Fruit fly (Drosophila melanogaster) whole organism, larva: ENCODE measurements around the gene MnM.
A peak's percentile ranks its signal among the peaks of the same experiment; 100 is the strongest.

Source experiments
- noc ChIP-seq: fragments of 200-800 bp; sonication (Bioruptor generic); optimal IDR thresholded peaks from 3 replicates; lab custom pipeline; 2019; ENCODE audit warnings: missing biosample characterization, mild to moderate bottlenecking, missing genetic modification characterization, moderate library complexity

MnM gene

DNA sequence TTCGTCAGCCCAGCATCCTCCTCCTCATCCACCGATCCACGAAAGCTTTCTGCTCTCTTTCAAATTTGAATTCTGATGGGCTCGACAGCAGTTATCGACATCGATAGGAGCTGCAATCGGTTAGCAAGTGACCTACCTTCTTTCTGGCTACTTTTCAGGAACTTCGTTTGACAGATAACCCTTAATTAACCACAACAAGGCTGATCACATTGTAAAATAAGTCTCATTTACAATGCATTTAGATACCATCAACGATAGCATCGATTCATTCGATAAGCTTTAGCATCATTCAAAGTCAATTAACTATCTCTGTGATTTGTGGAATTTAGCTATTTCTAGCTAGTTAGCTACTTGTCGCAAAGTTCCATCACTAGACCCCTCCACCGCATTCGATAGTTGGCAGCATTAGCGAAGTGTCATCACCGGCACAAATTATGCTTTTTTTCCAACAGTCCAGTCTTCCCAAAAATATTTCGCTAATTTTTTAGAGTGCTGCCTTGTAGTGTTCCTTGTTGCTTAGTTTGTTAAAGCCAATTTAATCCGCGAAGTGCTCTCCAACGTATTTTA, at the start of gene MnM, which contains the start of gene Girdin:
Gene MnM (minus strand): TSS at position 51 of the 567 bp plus-strand sequence.
Gene Girdin (plus strand): TSS at position 401 of the 567 bp plus-strand sequence.
- no peak for TF ChIP-seq noc (tag; lab: Kevin White, UChicago)

DNA sequence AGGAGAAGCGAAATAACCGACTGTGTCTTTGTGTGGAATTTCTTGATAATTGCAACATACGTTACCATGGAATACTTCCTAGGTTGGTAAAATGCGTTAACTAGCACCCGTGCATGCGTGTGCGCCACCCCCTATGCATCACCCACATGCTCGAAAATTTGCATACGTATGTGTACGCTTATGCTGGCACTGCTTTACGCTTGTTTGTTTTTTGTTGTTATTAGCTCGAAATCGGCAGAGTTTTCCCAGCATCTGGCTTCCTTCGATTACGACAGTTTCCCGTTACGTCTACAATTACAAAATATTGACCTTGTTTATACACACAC, 48.0 kb upstream of the MnM start:
- TF ChIP-seq noc (tag; lab: Kevin White, UChicago), result no peak

DNA sequence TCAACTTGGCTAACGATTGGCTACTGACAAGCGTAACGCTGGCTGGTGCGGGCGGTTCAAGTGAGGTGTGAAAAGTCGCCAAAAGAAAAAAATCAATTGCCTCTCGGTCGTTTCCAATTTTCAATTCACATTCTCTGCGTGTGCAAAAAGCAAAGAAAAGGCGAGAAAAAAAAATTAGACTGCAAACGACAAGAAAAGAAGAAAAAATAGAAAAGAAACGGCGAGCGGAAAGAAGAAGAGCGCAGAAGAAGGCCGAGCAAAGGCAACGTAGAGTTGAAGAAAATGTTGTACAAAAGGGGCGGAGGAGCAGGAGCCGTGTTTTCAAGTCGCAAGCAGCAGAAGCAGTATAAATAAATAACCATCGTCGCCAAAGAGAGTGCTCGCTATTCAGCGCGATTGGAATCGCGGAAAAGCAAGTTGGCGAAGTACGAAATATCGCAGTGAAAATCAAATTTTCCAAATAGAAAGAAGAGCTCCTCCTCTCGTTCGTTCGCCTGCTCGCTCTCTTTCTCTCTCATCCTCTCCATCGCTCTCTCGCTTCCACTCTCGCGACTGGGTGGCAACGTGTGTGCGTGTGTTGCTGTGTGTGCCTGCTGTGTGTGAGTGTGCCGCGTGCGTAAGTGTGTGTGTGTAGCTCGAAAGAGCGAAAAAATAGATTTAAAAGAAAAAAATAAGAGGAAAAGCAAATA, 47.5 kb upstream of the MnM start:
- no peak for TF ChIP-seq noc (tag; lab: Kevin White, UChicago)

DNA sequence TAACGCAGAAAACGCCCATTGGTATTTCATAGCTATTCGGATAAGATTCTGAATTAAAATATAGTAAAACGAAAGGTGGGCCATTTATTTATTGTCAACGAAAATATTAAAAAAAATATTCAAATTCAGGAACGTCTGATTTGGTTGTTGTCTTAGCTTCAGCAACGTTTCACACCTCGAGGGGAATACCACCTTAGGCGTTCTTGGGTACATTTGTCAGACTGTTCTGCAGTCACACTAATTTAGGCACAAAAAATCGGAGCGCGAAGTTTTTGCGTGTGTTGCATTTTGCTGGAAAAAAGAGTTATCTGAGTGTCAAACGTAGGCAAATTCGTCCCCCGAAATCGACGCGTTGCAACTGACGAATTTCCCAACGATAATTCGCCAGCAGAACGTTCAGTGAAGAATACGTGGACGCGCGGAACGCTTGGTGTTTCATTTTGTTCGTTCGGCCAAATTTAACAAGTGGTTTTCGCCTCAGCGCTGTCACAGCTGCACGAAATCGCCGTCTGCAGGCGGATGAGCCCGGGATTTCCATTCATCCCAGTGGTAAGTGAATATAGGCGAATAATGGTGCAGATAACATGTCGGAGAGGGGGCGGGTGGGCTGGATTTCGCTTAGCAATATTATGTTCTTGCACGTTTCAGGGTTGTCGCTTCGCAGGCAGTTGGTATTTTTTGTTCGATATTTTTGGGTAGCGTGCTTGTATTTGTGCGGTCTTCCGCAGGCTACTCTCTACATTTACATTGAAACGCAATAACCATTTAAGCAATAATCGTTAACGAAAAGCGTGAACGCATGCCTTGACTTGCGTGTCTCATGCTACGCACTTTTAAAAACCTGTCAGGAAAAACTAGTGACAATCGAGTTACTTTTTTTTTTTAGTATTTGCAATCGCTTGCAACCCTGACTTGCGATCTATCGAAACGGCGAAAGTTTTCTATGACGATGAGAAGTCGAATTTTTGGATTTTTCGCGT, 46.6 kb upstream of the MnM start, which contains the start of gene Larp4B:
Gene Larp4B (plus strand): TSS at position 99 of the 980 bp plus-strand sequence.
- TF ChIP-seq noc (tag; lab: Kevin White, UChicago), result no peak

DNA sequence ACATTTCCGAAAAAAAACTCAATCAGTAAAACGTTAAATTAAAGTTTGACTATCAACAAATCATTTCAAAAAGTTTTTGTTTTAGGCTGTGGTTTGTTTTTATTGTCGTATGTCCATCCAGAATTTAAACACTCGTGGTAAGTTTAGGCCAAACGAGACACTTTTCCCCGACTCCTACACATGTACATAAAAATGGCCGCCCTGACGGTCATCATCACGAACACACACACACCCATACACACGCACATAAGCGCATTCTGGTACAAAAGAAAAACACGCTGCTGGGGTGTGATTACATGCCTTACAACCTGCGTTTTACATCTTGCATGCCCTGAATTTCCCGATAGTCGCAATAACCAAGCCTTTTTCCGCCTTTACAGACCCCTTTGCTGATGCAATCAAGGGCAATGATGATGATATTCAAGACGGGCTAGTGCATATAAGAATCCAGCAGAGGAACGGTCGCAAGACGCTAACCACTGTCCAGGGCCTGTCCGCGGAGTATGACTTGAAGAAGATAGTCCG, 45.1 kb upstream of the MnM start:
- no peak for TF ChIP-seq noc (tag; lab: Kevin White, UChicago)

DNA sequence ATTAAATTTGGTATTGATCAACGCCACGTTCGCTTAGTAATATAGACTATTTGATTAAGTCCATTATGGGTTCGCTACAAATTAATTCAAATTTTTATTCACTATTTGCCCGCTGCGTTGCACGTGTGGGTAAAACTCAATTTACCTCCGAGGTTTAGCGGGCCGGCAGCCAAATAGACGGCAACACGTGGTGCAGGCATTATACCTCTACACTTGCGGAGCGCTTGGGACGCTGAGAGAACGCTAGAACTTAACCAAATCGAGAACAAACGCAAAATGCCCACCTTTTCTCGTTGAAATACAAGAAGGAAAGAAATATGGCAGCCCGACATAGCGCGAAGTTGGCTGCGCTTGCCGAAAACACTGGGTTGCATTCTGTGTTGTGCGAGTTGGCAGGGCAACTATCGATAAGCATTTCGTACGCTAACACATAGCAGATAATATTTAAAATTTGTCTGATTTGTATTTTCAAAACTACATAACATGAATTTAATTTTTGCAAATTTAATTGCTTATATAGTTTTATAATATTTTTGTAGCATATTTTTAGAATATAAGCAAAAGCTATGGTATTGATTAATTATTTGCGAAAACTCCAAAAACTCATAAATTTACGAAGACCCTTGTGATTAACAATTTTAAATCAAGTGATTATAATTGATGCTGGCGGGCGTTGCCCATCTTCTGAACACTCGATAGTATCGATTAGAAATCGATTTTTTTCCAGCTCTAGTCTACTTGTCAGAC, 44.4 kb upstream of the MnM start, which contains the start of the genes RpL28 and eIF1:
Gene RpL28 (minus strand): TSS at position 318 of the 747 bp plus-strand sequence.
Gene eIF1 (plus strand): TSS at position 699 of the 747 bp plus-strand sequence.
- peak; percentile 70 for TF ChIP-seq noc (tag; lab: Kevin White, UChicago)

DNA sequence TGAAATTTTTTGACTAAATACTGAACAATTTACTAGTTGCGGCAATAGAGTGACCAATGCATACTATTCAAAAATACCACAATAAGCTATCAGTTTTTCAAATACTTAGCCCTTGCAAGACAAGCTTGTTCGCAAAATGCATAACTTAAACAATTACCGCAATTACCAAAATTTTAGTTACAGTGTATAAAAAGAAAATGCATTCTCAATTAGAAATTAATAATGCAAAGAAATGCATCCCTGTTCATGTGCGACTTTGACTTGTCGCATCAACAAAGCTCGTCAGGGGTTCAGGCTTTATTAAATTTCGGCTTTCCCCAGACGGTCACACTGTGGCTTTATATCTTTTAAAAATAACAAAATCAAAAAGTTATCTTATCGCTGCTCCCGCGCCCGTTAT, 40.5 kb upstream of the MnM start, which contains the start of the genes hob and nSMase:
Gene hob (minus strand): TSS at position 62 of the 400 bp plus-strand sequence.
Gene nSMase (plus strand): TSS at position 298 of the 400 bp plus-strand sequence.
- TF ChIP-seq noc (tag; lab: Kevin White, UChicago), result no peak

DNA sequence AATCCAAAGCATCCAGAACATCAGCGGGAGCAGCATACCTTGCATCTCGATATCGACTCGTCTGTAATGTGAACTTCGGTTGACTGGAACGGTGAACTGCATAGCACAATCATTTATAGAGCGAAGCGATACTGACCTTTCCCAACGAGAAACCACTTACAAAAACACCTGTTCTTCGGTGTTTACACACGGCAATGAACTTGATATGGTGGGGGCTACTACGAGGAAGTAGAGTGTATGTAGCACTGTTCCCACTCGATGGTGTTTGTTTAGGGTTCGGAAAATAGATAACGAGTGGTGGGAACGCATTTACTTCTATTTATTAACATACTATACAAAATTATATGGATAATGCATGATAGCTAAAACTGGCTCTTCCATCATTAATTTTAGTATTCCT, 30.5 kb upstream of the MnM start, which contains the start of the genes CG32269 and CG32270:
Gene CG32269 (minus strand): TSS at position 91 of the 400 bp plus-strand sequence.
Gene CG32270 (minus strand): TSS at position 91 of the 400 bp plus-strand sequence.
- TF ChIP-seq noc (tag; lab: Kevin White, UChicago), result no peak

DNA sequence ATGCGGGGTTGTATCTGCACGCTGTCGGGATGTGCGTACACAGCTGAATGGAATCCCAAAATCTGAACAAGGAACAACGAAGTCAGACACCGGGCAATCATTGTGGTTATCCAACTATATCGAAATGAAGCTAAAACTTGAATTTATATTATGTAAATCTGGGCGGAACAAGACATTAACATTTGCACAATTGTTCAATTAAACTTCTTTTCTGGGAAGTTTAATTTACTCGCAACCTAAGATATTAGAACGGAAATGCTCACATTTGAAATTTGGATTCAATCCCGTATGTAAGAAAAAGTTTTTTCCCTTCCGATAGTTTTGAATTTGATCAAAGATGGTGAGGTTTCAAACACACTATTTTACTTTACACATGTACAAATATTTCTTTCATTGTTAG, 27.9 kb upstream of the MnM start, which contains the start of gene CG33160:
Gene CG33160 (minus strand): TSS at position 101 of the 400 bp plus-strand sequence.
- TF ChIP-seq noc (tag; lab: Kevin White, UChicago), result no peak

DNA sequence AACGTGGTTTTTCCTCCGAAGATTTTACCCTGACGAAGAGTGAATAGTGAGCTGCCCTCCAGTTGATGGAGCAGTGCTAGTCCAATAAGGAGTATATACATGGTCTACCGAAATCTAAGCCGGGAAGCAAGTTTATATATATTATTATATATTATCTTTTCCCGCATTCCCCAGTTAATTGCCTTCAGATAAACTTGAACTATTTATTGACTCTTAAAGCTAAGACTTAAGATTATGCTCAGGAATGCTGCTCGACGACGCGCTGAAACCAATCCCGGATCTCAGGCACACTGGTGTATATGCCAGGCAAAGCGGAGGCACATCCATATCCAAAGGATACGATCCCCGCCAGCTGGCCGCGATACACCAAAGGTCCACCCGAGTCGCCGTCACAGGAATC, 27.0 kb upstream of the MnM start, which contains the start of gene CG32277:
Gene CG32277 (minus strand): TSS at position 101 of the 400 bp plus-strand sequence.
- no peak for TF ChIP-seq noc (tag; lab: Kevin White, UChicago)

DNA sequence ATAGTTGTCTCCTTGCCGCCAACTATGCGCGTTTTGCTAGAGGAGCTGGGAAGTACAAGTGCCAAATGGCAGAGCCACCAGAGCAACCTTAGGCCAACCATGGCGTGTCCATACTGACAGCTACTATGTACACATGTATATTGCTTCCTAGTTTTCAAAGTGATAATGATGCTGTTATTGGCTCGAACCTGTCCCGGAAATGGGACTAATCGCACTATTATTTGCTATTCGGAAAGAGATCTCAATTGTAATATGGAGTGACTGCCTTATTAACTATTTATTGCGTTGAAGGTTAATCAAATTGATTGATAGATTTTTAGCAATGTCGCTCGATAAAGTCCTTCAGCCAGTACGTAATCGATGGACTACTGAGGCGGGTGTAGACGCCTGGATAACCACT, 26.0 kb upstream of the MnM start, which contains the start of gene CG33159:
Gene CG33159 (minus strand): TSS at position 101 of the 400 bp plus-strand sequence.
- no peak for TF ChIP-seq noc (tag; lab: Kevin White, UChicago)

DNA sequence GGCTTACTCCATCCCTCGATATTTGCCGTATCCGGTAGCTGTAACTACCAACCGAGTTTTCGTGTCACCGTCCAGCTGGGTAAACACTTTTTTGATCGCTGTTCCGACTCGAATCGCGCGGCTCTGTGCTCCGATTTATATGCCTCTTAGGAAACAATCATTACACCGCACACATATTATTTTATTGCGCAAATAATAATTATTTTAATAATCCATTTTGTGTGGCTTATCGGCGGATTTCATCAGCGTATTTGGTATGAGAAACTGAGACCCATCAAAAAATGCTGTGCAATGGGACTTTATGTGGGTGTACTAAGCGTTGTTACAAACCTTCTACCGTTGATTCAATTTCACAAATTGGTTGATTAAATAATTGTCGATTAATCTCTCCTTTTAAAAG, 24.7 kb upstream of the MnM start, which contains the start of gene CG32271:
Gene CG32271 (minus strand): TSS at position 101 of the 400 bp plus-strand sequence.
- no peak for TF ChIP-seq noc (tag; lab: Kevin White, UChicago)

DNA sequence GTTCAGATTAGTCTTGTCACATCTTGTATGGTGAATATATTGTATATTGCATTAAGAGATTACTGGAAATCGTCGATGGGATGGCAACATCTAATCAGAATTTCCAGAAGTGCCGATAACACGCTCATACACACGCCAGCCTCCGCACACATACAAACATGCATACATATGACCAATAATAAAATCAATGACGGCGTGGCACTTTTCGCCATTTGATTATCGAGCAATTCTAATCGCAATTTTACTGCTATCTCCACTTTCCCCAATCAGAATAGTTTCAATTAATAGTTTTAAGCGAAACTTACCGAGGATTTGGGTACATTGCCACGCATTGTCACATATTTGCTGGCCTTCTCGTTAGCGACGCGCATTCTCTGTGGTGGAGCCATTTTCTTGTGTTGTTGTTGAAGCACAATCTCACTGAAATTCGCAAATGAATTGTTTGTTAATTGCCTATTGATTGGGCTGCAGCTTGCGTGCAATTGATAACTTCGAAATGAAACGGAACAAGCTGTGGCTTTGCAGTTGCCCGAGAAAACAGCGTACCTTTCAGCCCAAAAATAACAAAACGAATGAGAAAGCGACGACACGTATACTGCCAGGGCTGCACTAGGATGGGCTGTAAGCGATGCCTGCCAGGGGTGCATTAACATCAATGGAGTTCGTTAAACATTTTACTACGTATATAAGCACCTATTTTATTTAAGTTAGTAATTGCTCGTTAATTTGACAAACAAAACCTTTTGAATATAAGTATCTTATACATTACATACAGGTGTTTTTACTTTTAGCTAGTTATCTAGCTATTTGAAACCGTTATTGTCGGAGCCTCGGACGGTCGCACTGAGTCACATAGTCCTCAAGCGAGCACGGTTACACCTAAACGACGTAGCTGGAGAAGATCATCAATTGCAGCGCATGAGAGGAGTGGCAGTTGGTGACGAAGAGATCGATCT, 20.3 kb upstream of the MnM start, which contains the start of the genes CG32276 and gry:
Gene CG32276 (minus strand): TSS at position 601 of the 956 bp plus-strand sequence.
Gene gry (plus strand): TSS at position 644 of the 956 bp plus-strand sequence.
- peak; percentile 82 for TF ChIP-seq noc (tag; lab: Kevin White, UChicago)
